Worm (Caenorhabditis elegans): ENCODE results near the gene ugt-19.

ugt-19 gene

ce11 chrIV:6079925-6080324, at the start of gene ugt-19:
TSS of gene ugt-19 (minus strand) at chrIV:6079952.
- TF ChIP-seq him-1 (tag; optimal IDR thresholded peaks at IDR 0.05): no peak
- no peak for TF ChIP-seq W03F9.2 (tag; optimal IDR thresholded peaks at IDR 0.05)
- TF ChIP-seq dao-5 (tag; optimal IDR thresholded peaks at IDR 0.05): no peak

DNA sequence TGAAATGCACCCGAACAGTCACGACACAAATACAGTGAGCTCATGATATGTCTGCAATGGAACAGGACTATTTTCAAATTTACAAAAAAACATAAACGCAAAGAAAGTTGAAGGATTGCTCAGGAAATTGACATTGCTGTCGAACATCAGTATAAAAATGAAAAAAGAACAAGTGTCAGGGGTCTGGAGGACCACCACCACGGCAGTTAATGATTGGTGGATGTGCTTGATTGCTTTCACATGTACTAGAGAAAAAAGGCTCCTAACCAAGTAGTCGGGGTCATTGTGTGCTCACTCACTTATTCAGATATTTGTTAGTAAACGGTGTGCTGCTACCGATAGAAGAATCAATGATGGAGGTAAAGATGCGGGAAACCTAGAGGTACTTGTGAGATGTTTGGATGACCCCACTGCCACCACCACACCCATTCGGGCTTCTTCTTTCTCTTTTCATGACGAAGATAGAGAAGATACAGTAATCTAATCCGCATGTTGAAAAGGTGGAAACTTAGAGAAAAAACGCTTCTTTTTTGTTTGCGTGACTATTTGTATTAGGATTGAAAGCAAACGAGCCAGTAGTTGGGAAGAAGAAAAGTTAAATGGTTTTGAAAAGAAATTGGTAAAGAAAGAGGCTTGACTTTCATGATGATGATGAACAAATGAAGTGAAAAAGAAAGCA, 47.6 kb upstream of the ugt-19 start, which contains the start of gene M03D4.4:
Gene M03D4.4 (minus strand): TSS at position 51 of the 679 bp plus-strand sequence.
- TF ChIP-seq dao-5 (tag; optimal IDR thresholded peaks at IDR 0.05): no peak
- no peak for TF ChIP-seq W03F9.2 (tag; optimal IDR thresholded peaks at IDR 0.05)
- TF ChIP-seq him-1 (tag; optimal IDR thresholded peaks at IDR 0.05): no peak

- TF ChIP-seq W03F9.2 (tag; optimal IDR thresholded peaks at IDR 0.05): peak; percentile 59
- no peak for TF ChIP-seq him-1 (tag; optimal IDR thresholded peaks at IDR 0.05)
Measured at ce11 chrIV:6117741-6118265, 38.1 kb upstream of the ugt-19 start, which contains the start of gene zen-4. TSS of gene zen-4 (plus strand) at chrIV:6118215.

ce11 chrIV:6112291-6112690, 32.5 kb upstream of the ugt-19 start, which contains the start of gene M03D4.3:
TSS of gene M03D4.3 (minus strand) at chrIV:6112391.
- TF ChIP-seq him-1 (tag; optimal IDR thresholded peaks at IDR 0.05) (no peak), W03F9.2 (tag; optimal IDR thresholded peaks at IDR 0.05) (no peak), dao-5 (tag; optimal IDR thresholded peaks at IDR 0.05) (no peak)

DNA sequence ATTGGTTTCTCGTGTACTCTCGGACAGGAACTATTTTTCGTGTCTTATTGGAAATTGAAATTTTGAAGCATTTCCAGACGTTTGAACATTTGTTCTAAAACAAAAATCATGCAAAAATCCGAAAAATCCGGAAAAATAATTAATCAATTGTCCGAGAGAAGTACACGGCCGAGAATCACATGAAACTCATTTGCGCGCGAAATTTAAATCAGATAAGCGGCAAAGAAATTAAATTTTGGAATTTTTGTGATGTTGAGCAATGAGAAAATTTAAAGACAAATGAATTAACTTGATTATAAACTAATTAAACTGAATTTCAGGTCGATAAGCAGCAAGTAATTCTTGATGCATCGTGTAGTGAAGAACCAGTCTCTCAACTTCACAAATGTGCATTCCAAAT, 28.9 kb upstream of the ugt-19 start:
- no peak for TF ChIP-seq W03F9.2 (tag; optimal IDR thresholded peaks at IDR 0.05)
- no peak for TF ChIP-seq dao-5 (tag; optimal IDR thresholded peaks at IDR 0.05)
- TF ChIP-seq him-1 (tag; optimal IDR thresholded peaks at IDR 0.05): no peak

ce11 chrIV:6104446-6104845, 24.7 kb upstream of the ugt-19 start:
- TF ChIP-seq dao-5 (tag; optimal IDR thresholded peaks at IDR 0.05) (no peak), W03F9.2 (tag; optimal IDR thresholded peaks at IDR 0.05) (no peak), him-1 (tag; optimal IDR thresholded peaks at IDR 0.05) (no peak)

DNA sequence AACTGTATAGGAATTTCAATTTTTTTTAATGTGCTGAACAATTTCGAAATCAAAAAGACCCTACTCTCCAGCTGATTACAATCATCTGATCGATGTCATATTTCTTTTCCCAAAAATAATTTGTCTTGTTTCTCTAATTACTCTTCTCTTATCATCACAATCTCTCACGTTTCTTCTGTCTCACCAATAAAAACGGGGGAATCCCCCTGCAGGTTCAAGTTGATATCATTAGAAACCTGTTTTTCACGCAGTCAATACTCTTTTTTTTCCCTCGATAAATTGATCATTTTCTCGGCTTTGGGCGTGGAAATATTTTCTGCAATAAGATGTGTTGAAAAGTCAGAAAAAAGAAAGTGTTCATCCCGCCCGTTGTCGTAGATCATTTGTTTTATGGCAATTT, 20.0 kb upstream of the ugt-19 start:
- no peak for TF ChIP-seq him-1 (tag; optimal IDR thresholded peaks at IDR 0.05)
- TF ChIP-seq dao-5 (tag; optimal IDR thresholded peaks at IDR 0.05): no peak
- TF ChIP-seq W03F9.2 (tag; optimal IDR thresholded peaks at IDR 0.05): no peak

DNA sequence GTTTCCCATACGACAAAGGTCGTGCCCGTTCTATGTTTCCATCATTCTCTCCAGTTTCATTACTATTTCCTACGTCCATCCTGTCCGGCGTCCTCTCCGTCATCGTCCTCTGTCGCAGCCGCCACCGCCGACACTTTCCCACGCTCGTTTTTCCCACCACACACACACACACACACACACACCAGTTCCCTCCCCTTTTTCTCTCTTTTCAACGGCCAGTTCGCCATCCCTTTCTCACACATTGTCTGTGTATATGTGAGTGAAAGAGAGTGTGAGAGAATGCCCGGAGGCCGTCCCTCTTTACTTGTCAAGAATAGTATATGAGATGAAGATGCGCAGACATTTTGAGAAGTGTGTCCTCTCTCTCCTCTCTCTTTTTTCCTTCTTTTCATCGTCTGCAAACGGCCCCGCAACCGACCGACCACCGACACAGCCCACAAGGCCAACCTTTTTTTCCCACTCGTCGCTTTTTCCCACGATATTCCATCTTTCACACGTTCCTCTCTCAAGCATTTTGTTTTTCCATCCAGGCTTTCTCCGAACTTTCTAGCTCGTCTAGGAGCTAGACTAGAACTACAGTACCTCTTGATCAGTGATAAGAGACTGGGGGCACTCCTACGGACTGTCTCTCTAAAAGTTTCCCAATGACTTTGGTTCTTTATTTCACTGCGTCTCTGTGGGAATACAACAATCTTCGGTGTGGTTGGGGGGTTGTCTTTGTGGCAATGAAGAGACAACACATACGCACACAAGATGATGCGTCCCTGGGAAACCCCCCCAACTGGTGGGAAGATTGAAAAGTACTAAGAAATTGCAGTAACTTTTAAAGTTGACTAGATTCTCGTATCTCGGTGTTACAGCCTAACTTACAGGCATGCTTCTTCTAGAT, 17.5 kb upstream of the ugt-19 start:
- peak; percentile 22 for TF ChIP-seq W03F9.2 (tag; optimal IDR thresholded peaks at IDR 0.05)
- peak; percentile 9 for TF ChIP-seq him-1 (tag; optimal IDR thresholded peaks at IDR 0.05)
- no peak for TF ChIP-seq dao-5 (tag; optimal IDR thresholded peaks at IDR 0.05)

- TF ChIP-seq him-1 (tag; optimal IDR thresholded peaks at IDR 0.05) (no peak), dao-5 (tag; optimal IDR thresholded peaks at IDR 0.05) (no peak), W03F9.2 (tag; optimal IDR thresholded peaks at IDR 0.05) (no peak)
Measured at ce11 chrIV:6095357-6095858, 15.7 kb upstream of the ugt-19 start, which contains the start of gene lag-1. TSS of gene lag-1 (plus strand) at chrIV:6095407.

ce11 chrIV:6094315-6094606, 14.5 kb upstream of the ugt-19 start:
- TF ChIP-seq dao-5 (tag; optimal IDR thresholded peaks at IDR 0.05): no peak
- no peak for TF ChIP-seq W03F9.2 (tag; optimal IDR thresholded peaks at IDR 0.05)

DNA sequence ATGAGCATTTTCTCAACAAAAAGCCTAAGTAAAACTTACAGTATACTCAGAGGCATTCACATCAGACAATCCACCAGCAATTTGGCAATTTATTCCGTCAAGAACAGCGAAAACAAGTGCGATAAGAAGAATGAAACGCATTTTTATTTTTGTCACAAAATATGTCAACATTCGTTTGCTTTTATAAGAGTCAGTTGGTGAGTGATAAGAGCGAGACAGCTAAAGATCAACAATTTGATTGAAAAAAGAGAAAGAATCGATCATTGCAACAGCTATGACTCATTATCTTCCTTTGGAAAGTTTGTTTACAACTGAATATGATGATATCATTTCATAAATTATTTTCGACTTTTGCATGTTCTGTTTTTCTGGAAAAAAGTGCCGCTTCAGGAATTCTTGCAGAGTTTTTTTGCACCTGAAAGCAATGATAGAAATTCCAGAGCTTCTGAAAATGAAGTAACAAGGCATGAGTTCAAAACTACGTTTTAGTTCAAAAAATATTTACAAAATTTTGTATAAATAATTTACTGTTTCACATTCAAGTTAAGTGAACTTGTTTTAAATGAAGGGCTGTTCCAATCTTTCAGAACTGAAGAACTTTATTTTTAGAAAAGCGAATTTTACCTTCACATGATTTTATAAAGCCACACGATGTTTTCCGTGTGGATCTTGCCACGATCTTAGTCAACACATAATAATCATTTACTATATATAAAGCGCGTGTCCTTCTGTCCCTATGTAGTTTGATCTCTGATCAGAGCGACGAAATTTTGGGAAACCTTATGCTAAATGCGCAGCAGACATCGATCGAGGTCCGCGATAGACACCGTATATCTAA, 13.9 kb upstream of the ugt-19 start, which contains the start of gene cpi-1:
Gene cpi-1 (minus strand): TSS at position 204 of the 838 bp plus-strand sequence.
- TF ChIP-seq him-1 (tag; optimal IDR thresholded peaks at IDR 0.05) (no peak), W03F9.2 (tag; optimal IDR thresholded peaks at IDR 0.05) (no peak), dao-5 (tag; optimal IDR thresholded peaks at IDR 0.05) (no peak)

DNA sequence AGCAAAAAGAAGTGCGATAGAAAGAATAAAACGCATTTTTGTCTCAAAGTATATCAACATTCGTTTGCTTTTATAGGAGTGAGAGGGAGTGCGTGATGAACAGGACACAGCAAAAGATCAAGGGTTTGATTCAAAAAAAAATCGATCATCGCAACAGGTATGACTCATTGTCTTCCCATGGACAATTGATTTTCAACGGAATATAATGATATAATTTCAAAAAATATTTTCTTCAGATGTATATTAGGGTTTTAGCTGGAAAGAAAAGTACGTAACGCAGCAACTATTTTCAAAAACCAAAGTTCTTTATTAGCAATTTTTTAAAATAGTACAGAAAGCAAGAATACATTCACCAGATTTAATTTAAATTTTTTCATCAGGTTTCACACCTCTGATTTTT, 12.6 kb upstream of the ugt-19 start, which contains the start of gene K08B4.7:
Gene K08B4.7 (minus strand): TSS at position 101 of the 400 bp plus-strand sequence.
- no peak for TF ChIP-seq him-1 (tag; optimal IDR thresholded peaks at IDR 0.05)
- TF ChIP-seq dao-5 (tag; optimal IDR thresholded peaks at IDR 0.05): no peak
- TF ChIP-seq W03F9.2 (tag; optimal IDR thresholded peaks at IDR 0.05): no peak

ce11 chrIV:6086479-6086878, 6.7 kb upstream of the ugt-19 start:
- TF ChIP-seq him-1 (tag; optimal IDR thresholded peaks at IDR 0.05) (no peak), dao-5 (tag; optimal IDR thresholded peaks at IDR 0.05) (no peak), W03F9.2 (tag; optimal IDR thresholded peaks at IDR 0.05) (no peak)

All from whole organism, L4/young adult.